Worm (Caenorhabditis elegans) whole organism, midembryonic: ENCODE data around the gene ldp-1.
"Not testable (repeated sequence)": the region's sequence is repeated elsewhere in the genome, so short reads cannot be mapped to it uniquely, and the experiment has no call there.

Experiments
- T22C8.4 ChIP-seq: fragments of 200-800 bp; sonication (Bioruptor generic); IDR thresholded peaks from 2 replicates; pipeline ENCODE4 v1.3.6; 2022; ENCODE audit warnings: missing genetic modification characterization, missing compliant biosample characterization
- flt-1 ChIP-seq: fragments of 200-800 bp; sonication (Bioruptor generic); IDR thresholded peaks from 2 replicates; pipeline ENCODE4 v1.3.6; 2022; ENCODE audit warnings: missing genetic modification characterization, missing compliant biosample characterization
- klf-2 ChIP-seq: fragments of 200-800 bp; sonication (Bioruptor generic); conservative IDR thresholded peaks from 2 replicates; pipeline ENCODE4 v1.3.6; 2022; ENCODE audit warnings: missing genetic modification reagents, missing genetic modification characterization, missing compliant biosample characterization
- med-1 ChIP-seq: sonication (generic microtip); optimal IDR thresholded peaks from 2 replicates; lab custom pipeline; 2017; ENCODE audit warnings: missing genetic modification characterization, mild to moderate bottlenecking, missing compliant biosample characterization, antibody characterized with exemption, missing genetic modification reagents; ENCODE audit not compliant: insufficient read depth
- ztf-29 ChIP-seq: fragments of 200-800 bp; sonication (Bioruptor generic); IDR thresholded peaks from 2 replicates; pipeline ENCODE4 v1.3.6; 2022; ENCODE audit warnings: missing genetic modification reagents, missing genetic modification characterization, missing compliant biosample characterization

ce11 chrV:2085745-2086267, 41.5 kb upstream of the ldp-1 start, which contains the start of gene F36F12.3:
- TF ChIP-seq med-1 (GFP tag; lab: Kevin White, UChicago); ztf-29 (GFP tag; lab: Robert Waterston, UW); flt-1 (GFP tag; lab: Robert Waterston, UW); klf-2 (GFP tag; lab: Robert Waterston, UW); T22C8.4 (GFP tag; lab: Robert Waterston, UW): not testable (repeated sequence)
